Fruit fly (Drosophila melanogaster): ENCODE measurements around the gene CG6144.

dm6 chr2L:10510843-10511242 lies 22.3 kb downstream of the CG6144 start:
- TF ChIP-seq D1 (tag; optimal IDR thresholded peaks at IDR 0.05) = no peak
- TF ChIP-seq CG14655 (GFP tag; optimal IDR thresholded peaks at IDR 0.05) = no peak
- no peak for TF ChIP-seq EcR (GFP tag; optimal IDR thresholded peaks at IDR 0.05)
- no peak for TF ChIP-seq CG32121 (GFP tag; IDR thresholded peaks at IDR 0.05)
- TF ChIP-seq Pif1A (GFP tag; optimal IDR thresholded peaks at IDR 0.05) = no peak
- TF ChIP-seq CG34367 (tag; optimal IDR thresholded peaks at IDR 0.05) = no peak
- TF ChIP-seq CG4496 (GFP tag; IDR thresholded peaks at IDR 0.05) = no peak
- TF ChIP-seq CG13204 (GFP tag; optimal IDR thresholded peaks at IDR 0.05) = no peak
- no peak for TF ChIP-seq gl (tag; optimal IDR thresholded peaks at IDR 0.05)
